Worm (Caenorhabditis elegans) whole organism, young adult: ENCODE data around the gene B0228.1.

Experiments used
- F22D6.2 ChIP-seq: sonication (generic microtip); optimal IDR thresholded peaks from 2 replicates; lab custom pipeline; 2016; ENCODE audit warnings: mild to moderate bottlenecking, missing genetic modification characterization, missing compliant biosample characterization
- F57C9.4 ChIP-seq: sonication (generic microtip); optimal IDR thresholded peaks from 2 replicates; lab custom pipeline; 2017; ENCODE audit warnings: mild to moderate bottlenecking, missing genetic modification characterization, missing compliant biosample characterization
- ceh-100 ChIP-seq: fragments of 200-800 bp; sonication (Bioruptor generic); IDR thresholded peaks from 2 replicates; pipeline ENCODE4 v1.3.6; 2022; ENCODE audit warnings: missing genetic modification reagents, missing genetic modification characterization, missing compliant biosample characterization
- hlh-12 ChIP-seq: sonication (generic microtip); optimal IDR thresholded peaks from 2 replicates; lab custom pipeline; 2016; ENCODE audit warnings: missing genetic modification characterization, missing compliant biosample characterization
- nfya-1 ChIP-seq: sonication (generic microtip); optimal IDR thresholded peaks from 2 replicates; lab custom pipeline; 2017; ENCODE audit warnings: antibody characterized with exemption, missing compliant biosample characterization, missing genetic modification characterization, borderline replicate concordance; ENCODE audit not compliant: insufficient read depth
- pha-4 ChIP-seq: fragments of 150-350 bp; sonication (generic microtip); optimal IDR thresholded peaks from 2 replicates; lab custom pipeline; 2014; ENCODE audit warnings: missing biosample characterization, missing genetic modification reagents, missing genetic modification characterization
- unc-130 ChIP-seq: sonication (generic microtip); optimal IDR thresholded peaks from 2 replicates; lab custom pipeline; 2016; ENCODE audit warnings: missing genetic modification reagents, missing genetic modification characterization, missing compliant biosample characterization
- unc-62 ChIP-seq: fragments of 150-350 bp; optimal IDR thresholded peaks from 2 replicates; lab custom pipeline; 2014; ENCODE audit warnings: missing biosample characterization, missing genetic modification reagents, missing genetic modification characterization

ce11 chrII:7707383-7707782 is 47.8 kb upstream of the B0228.1 start, which contains the start of gene luc-7L:
- TF ChIP-seq F57C9.4 (tag; lab: Kevin White, UChicago) (no peak), hlh-12 (tag; lab: Kevin White, UChicago) (no peak), unc-62 (GFP tag; lab: Kevin White, UChicago) (no peak), ceh-100 (GFP tag; lab: Robert Waterston, UW) (no peak), nfya-1 (tag; lab: Kevin White, UChicago) (no peak), F22D6.2 (tag; lab: Kevin White, UChicago) (no peak), unc-130 (no peak), pha-4 (tag; lab: Kevin White, UChicago) (no peak)
